Worm (Caenorhabditis elegans): ENCODE results near the gene her-1.

ce11 chrV:9730743-9731706 is 34.2 kb downstream of the her-1 start:
- TF ChIP-seq skn-1 (tag; optimal IDR thresholded peaks at IDR 0.05) (no peak), nhr-25 (tag; optimal IDR thresholded peaks at IDR 0.05; ENCODE audit: borderline replicate concordance, insufficient read depth) (peak; percentile 95), snpc-1.2 (GFP tag; IDR thresholded peaks at IDR 0.05) (no peak), nhr-76 (tag; optimal IDR thresholded peaks at IDR 0.05) (peak; percentile 48), nhr-41 (GFP tag; IDR thresholded peaks at IDR 0.05) (no peak), mxl-3 (GFP tag; optimal IDR thresholded peaks at IDR 0.05) (peak; percentile 99)
